Worm (Caenorhabditis elegans): ENCODE data around the gene htrl-1.

ce11 chrV:11514677-11515076 is 18.5 kb upstream of the htrl-1 start, which contains the start of gene C55A6.6:
- no peak for TF ChIP-seq ref-1 (GFP tag; conservative IDR thresholded peaks at IDR 0.05)
- TF ChIP-seq med-1 (GFP tag; optimal IDR thresholded peaks at IDR 0.05; ENCODE audit: insufficient read depth), result no peak
- TF ChIP-seq T22C8.4 (GFP tag; IDR thresholded peaks at IDR 0.05), result no peak
